Fruit fly (Drosophila melanogaster): ENCODE results near the gene CG10651.

DNA sequence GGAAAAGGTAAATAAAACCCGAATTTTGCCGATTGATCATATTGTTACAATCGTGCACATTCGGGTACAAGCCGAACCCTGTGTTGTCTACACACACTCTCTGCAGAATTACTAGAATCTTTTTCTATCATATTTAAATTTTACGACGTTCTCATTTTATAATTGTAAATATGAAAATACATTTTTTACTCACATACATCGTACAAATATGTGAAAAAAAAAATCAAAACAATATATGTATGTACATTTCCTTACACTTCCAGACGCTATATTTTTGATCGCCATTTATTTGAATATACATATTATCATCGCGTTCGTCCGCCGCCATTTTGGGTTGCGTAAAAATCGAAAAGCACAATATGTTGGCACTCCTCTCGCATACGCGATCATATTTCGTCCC is 17.0 kb downstream of the CG10651 start:
- no peak for TF ChIP-seq CG9948 (tag; optimal IDR thresholded peaks at IDR 0.05)
- no peak for TF ChIP-seq CG4496 (GFP tag; IDR thresholded peaks at IDR 0.05)
- no peak for TF ChIP-seq Pif1B (GFP tag; optimal IDR thresholded peaks at IDR 0.05)
- TF ChIP-seq CG34367 (tag; optimal IDR thresholded peaks at IDR 0.05): no peak
- no peak for TF ChIP-seq CG13204 (GFP tag; optimal IDR thresholded peaks at IDR 0.05)
- TF ChIP-seq CG8301 (tag; optimal IDR thresholded peaks at IDR 0.05): no peak
- no peak for TF ChIP-seq CG32121 (GFP tag; IDR thresholded peaks at IDR 0.05)

Data from whole organism, pupa.